Fruit fly (Drosophila melanogaster): ENCODE results near the gene Appl.

dm6 chrX:494607-495006, 35.7 kb upstream of the Appl start, which contains the start of gene CG17778:
- no peak for TF ChIP-seq h (optimal IDR thresholded peaks at IDR 0.05)
- no peak for TF ChIP-seq psq (optimal IDR thresholded peaks at IDR 0.05)
- TF ChIP-seq Myc (optimal IDR thresholded peaks at IDR 0.05) = no peak
- TF ChIP-seq insv (optimal IDR thresholded peaks at IDR 0.05) = no peak
- no peak for TF ChIP-seq Sin3A (optimal IDR thresholded peaks at IDR 0.05)
- no peak for TF ChIP-seq ttk (optimal IDR thresholded peaks at IDR 0.05)
